Worm (Caenorhabditis elegans): Measurements from ENCODE around the gene R31.2.

R31.2 gene

ce11 chrV:11960831-11961190 lies 43.4 kb downstream of the R31.2 start:
- TF ChIP-seq efl-1 (GFP tag; optimal IDR thresholded peaks at IDR 0.05) (no peak), hlh-12 (tag; optimal IDR thresholded peaks at IDR 0.05) (no peak), sdz-38 (tag; optimal IDR thresholded peaks at IDR 0.05) (no peak), nhr-90 (tag; optimal IDR thresholded peaks at IDR 0.05) (no peak), C06A6.2 (GFP tag; conservative IDR thresholded peaks at IDR 0.05) (no peak), bed-1 (GFP tag; IDR thresholded peaks at IDR 0.05) (no peak), attf-5 (GFP tag; optimal IDR thresholded peaks at IDR 0.05) (no peak), somi-1 (GFP tag; optimal IDR thresholded peaks at IDR 0.05) (no peak), snpc-1.1 (tag; optimal IDR thresholded peaks at IDR 0.05; ENCODE audit: insufficient read depth) (no peak)

ce11 chrV:11964723-11965122 lies 47.4 kb downstream of the R31.2 start, which contains the start of gene F58H1.7:
F58H1.7 (minus strand) TSS chrV:11964823.
- TF ChIP-seq nfya-2 (GFP tag; IDR thresholded peaks at IDR 0.05) (no peak), rpc-1 (optimal IDR thresholded peaks at IDR 0.05) (no peak), rpc-1 (tag; optimal IDR thresholded peaks at IDR 0.05) (no peak), ztf-25 (GFP tag; IDR thresholded peaks at IDR 0.05) (no peak), nfya-1 (tag; optimal IDR thresholded peaks at IDR 0.05; ENCODE audit: borderline replicate concordance, insufficient read depth) (no peak), Y53F4B.3 (GFP tag; IDR thresholded peaks at IDR 0.05) (no peak), lir-1 (GFP tag; conservative IDR thresholded peaks at IDR 0.05) (no peak), madf-6 (GFP tag; IDR thresholded peaks at IDR 0.05) (no peak), xnd-1 (tag; optimal IDR thresholded peaks at IDR 0.05) (no peak), somi-1 (GFP tag; optimal IDR thresholded peaks at IDR 0.05) (no peak), nhr-27 (tag; optimal IDR thresholded peaks at IDR 0.05) (no peak), ceh-40 (GFP tag; IDR thresholded peaks at IDR 0.05) (no peak), lsl-1 (GFP tag; optimal IDR thresholded peaks at IDR 0.05) (no peak), him-1 (tag; optimal IDR thresholded peaks at IDR 0.05) (no peak), mel-28 (tag; optimal IDR thresholded peaks at IDR 0.05; ENCODE audit: borderline replicate concordance) (no peak)

Measured in whole organism, young adult.